Worm (Caenorhabditis elegans) whole organism, late embryonic: ENCODE measurements around the gene clec-161.

Source experiments
- C38D4.7 ChIP-seq: fragments of 200-800 bp; sonication (Bioruptor generic); optimal IDR thresholded peaks from 2 replicates; lab custom pipeline; 2018; ENCODE audit warnings: mild to moderate bottlenecking, missing genetic modification characterization, moderate library complexity, missing compliant biosample characterization
- che-1 ChIP-seq: sonication (generic microtip); optimal IDR thresholded peaks from 2 replicates; lab custom pipeline; 2016; ENCODE audit warnings: mild to moderate bottlenecking, missing genetic modification characterization, missing compliant biosample characterization
- fkh-10 ChIP-seq: fragments of 150-350 bp; optimal IDR thresholded peaks from 2 replicates; lab custom pipeline; 2014; ENCODE audit warnings: missing biosample characterization, missing genetic modification reagents, missing genetic modification characterization
- hlh-15 ChIP-seq: sonication (generic microtip); optimal IDR thresholded peaks from 2 replicates; lab custom pipeline; 2016; ENCODE audit warnings: missing genetic modification characterization, missing compliant biosample characterization
- pag-3 ChIP-seq: sonication (generic microtip); optimal IDR thresholded peaks from 2 replicates; lab custom pipeline; 2016; ENCODE audit warnings: missing compliant biosample characterization, missing genetic modification characterization, borderline replicate concordance
- pha-4 ChIP-seq: fragments of 150-350 bp; optimal IDR thresholded peaks from 2 replicates; lab custom pipeline; 2018; ENCODE audit warnings: missing biosample characterization, missing genetic modification reagents, missing genetic modification characterization

DNA sequence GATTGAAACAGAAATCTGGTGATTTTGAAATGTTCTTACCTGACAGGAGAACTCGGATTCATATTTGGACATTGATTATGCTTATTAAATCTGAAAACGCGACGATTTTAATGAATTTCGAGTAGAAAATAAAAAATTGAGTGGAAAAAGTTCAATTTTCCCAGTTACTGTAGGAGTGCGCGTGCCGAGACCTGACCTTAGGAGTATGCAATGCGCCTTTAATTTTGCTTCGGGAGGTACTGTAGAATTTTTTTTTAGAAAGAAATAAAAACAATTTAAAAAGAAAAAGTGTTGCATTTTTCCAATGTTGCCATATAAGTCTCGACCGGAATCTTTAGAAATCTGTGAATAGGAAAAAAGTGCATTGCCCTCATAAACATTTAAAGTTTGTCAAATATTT is 42.6 kb downstream of the clec-161 start, which contains the start of gene C48B4.11:
- TF ChIP-seq pag-3 (tag; lab: Kevin White, UChicago) (no peak), che-1 (tag; lab: Kevin White, UChicago) (no peak), fkh-10 (no peak), hlh-15 (no peak), C38D4.7 (GFP tag; lab: Kevin White, UChicago) (no peak), pha-4 (tag; lab: Kevin White, UChicago) (no peak)
